Worm (Caenorhabditis elegans): Measurements from ENCODE around the gene T06A10.2.
A peak's percentile ranks its signal among the peaks of the same experiment; 100 is the strongest.
"Not testable (repeated sequence)": the region's sequence is repeated elsewhere in the genome, so short reads cannot be mapped to it uniquely, and the experiment has no call there.

T06A10.2 gene

ce11 chrIV:16866487-16866886 is 28.9 kb upstream of the T06A10.2 start:
- TF ChIP-seq snpc-4 (GFP tag; optimal IDR thresholded peaks at IDR 0.05) = not testable (repeated sequence)
- TF ChIP-seq snpc-4 (tag; optimal IDR thresholded peaks at IDR 0.05) (peak in 1 of 4 experiments; percentile 79), Y79H2A.3 (GFP tag; conservative IDR thresholded peaks at IDR 0.05) (peak; percentile 63; the same call in 1 of the 2 replicates), madf-3 (GFP tag; IDR thresholded peaks at IDR 0.05) (peak; percentile 81), attf-6 (GFP tag; IDR thresholded peaks at IDR 0.05) (peak; percentile 80)

ce11 chrIV:16867223-16867622 is 28.2 kb upstream of the T06A10.2 start, which contains the start of gene T06A10.107:
T06A10.107 (plus strand) TSS chrIV:16867523.
- TF ChIP-seq snpc-4 (GFP tag; optimal IDR thresholded peaks at IDR 0.05) (no peak), snpc-4 (tag; optimal IDR thresholded peaks at IDR 0.05) (peak in 1 of 4 experiments; percentile 25), F33H1.4 (GFP tag; IDR thresholded peaks at IDR 0.05) (no peak), zfh-2 (GFP tag; conservative IDR thresholded peaks at IDR 0.05) (0 out of 2 replicates have a peak, but pooled peaks have one; percentile 39), nhr-27 (tag; optimal IDR thresholded peaks at IDR 0.05) (no peak), ceh-58 (GFP tag; IDR thresholded peaks at IDR 0.05) (peak; percentile 28; the same call in 1 of the 2 replicates)

ce11 chrIV:16868900-16869299 is 26.5 kb upstream of the T06A10.2 start, which contains the start of gene T06A10.106:
T06A10.106 (minus strand) TSS chrIV:16869000.
- TF ChIP-seq somi-1 (GFP tag; optimal IDR thresholded peaks at IDR 0.05) = no peak
- no peak for TF ChIP-seq B0261.1 (tag; optimal IDR thresholded peaks at IDR 0.05)
- no peak for TF ChIP-seq zim-3 (tag; optimal IDR thresholded peaks at IDR 0.05)
- no peak for TF ChIP-seq zfh-2 (GFP tag; conservative IDR thresholded peaks at IDR 0.05)
- TF ChIP-seq Y95B8A.8 (GFP tag; IDR thresholded peaks at IDR 0.05) = no peak
- TF ChIP-seq F10E7.11 (tag; optimal IDR thresholded peaks at IDR 0.05) = no peak

ce11 chrIV:16882414-16882813 is 13.0 kb upstream of the T06A10.2 start:
- peak; percentile 64 for TF ChIP-seq ceh-100 (GFP tag; IDR thresholded peaks at IDR 0.05)
- peak; percentile 25; the same call in 1 of the 2 replicates for TF ChIP-seq attf-6 (GFP tag; IDR thresholded peaks at IDR 0.05)
- peak; percentile 97 for TF ChIP-seq hsf-1 (GFP tag; IDR thresholded peaks at IDR 0.05)

ce11 chrIV:16888580-16888979 is 6.8 kb upstream of the T06A10.2 start:
- TF ChIP-seq sptf-2 (GFP tag; optimal IDR thresholded peaks at IDR 0.05) (no peak), K12H6.12 (tag; optimal IDR thresholded peaks at IDR 0.05) (no peak), T26A5.8 (tag; optimal IDR thresholded peaks at IDR 0.05) (no peak), snpc-4 (GFP tag; optimal IDR thresholded peaks at IDR 0.05) (no peak), snpc-4 (tag; optimal IDR thresholded peaks at IDR 0.05) (peak in 1 of 4 experiments; percentile 52), attf-6 (GFP tag; IDR thresholded peaks at IDR 0.05) (peak; percentile 55; the same call in 1 of the 2 replicates), cebp-1 (GFP tag; IDR thresholded peaks at IDR 0.05) (no peak), cebp-1 (tag; optimal IDR thresholded peaks at IDR 0.05) (no peak), lin-26 (GFP tag; IDR thresholded peaks at IDR 0.05) (no peak), F37B4.10 (GFP tag; IDR thresholded peaks at IDR 0.05) (no peak), sdz-38 (tag; optimal IDR thresholded peaks at IDR 0.05) (no peak), rpc-1 (optimal IDR thresholded peaks at IDR 0.05) (no peak), rpc-1 (tag; optimal IDR thresholded peaks at IDR 0.05) (no peak), nhr-90 (tag; optimal IDR thresholded peaks at IDR 0.05) (no peak), rec-8 (tag; optimal IDR thresholded peaks at IDR 0.05) (no peak), snpc-3.4 (tag; optimal IDR thresholded peaks at IDR 0.05) (no peak), lin-54 (GFP tag; optimal IDR thresholded peaks at IDR 0.05) (no peak), B0019.2 (GFP tag; conservative IDR thresholded peaks at IDR 0.05) (no peak)
